Worm (Caenorhabditis elegans) whole organism, L4 larva: ENCODE measurements around the gene str-140.

Experiments used
- hlh-30 ChIP-seq: sonication (generic microtip); optimal IDR thresholded peaks from 2 replicates; lab custom pipeline; 2017; ENCODE audit warnings: antibody characterized with exemption, mild to moderate bottlenecking, missing genetic modification characterization, missing compliant biosample characterization; ENCODE audit not compliant: insufficient read depth
- unc-62 ChIP-seq, 3 experiments: fragments of 150-350 bp in 1 of 3; sonication (generic microtip); optimal IDR thresholded peaks in 2 of 3; peaks in 1 of 3; 1 replicate in 1 of 3; 2 replicates in 2 of 3; lab custom pipeline; 2014 to 2017; ENCODE audit warnings: missing biosample characterization in 3 of 3, missing genetic modification characterization in 3 of 3, missing genetic modification reagents in 3 of 3, missing genotype in 1 of 3

DNA sequence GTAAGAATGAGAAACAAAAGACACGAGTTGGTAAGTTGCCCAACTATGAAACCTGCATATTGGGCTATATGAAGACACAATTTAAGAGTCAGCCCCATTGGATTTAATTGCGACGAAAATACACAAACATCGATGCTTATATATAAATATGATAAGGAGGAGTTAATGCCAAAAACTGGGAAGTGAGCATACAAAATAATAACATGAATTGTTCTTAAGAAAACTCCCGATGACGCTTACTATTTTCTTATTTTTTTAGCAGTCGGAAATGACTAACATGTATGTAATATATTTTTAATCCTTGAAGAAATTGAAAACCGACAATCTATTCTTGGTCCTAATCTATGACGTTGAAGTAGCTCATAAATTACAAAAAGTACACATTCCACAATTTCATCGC is 4.3 kb upstream of the str-140 start, which contains the start of gene str-144:
- TF ChIP-seq unc-62 (GFP tag; optimal IDR thresholded peaks at IDR 0.05 in 1 of 2; lab: Kevin White, UChicago): no peak
- no peak for TF ChIP-seq unc-62 (tag; optimal IDR thresholded peaks at IDR 0.05; lab: Kevin White, UChicago)
- TF ChIP-seq hlh-30 (tag; lab: Kevin White, UChicago): no peak
